Fruit fly (Drosophila melanogaster) whole organism, embryonic: ENCODE data around the gene ClC-a.

ENCODE experiments used
- CG10654 ChIP-seq: fragments of 200-800 bp; sonication (Bioruptor generic); optimal IDR thresholded peaks from 2 replicates; lab custom pipeline; 2016; ENCODE audit warnings: missing biosample characterization, missing genetic modification characterization
- CG12155 ChIP-seq: fragments of 200-800 bp; sonication (Bioruptor generic); optimal IDR thresholded peaks from 3 replicates; lab custom pipeline; 2016; ENCODE audit warnings: missing biosample characterization, missing genetic modification characterization
- CG12219 ChIP-seq: fragments of 200-800 bp; sonication (Bioruptor generic); optimal IDR thresholded peaks from 3 replicates; lab custom pipeline; 2018; ENCODE audit warnings: missing biosample characterization, mild to moderate bottlenecking, missing genetic modification characterization
- CG16779 ChIP-seq: fragments of 200-800 bp; sonication (Bioruptor generic); IDR thresholded peaks from 2 replicates; pipeline ENCODE4 v1.3.6; 2022; ENCODE audit warnings: missing biosample characterization, missing genetic modification characterization
- CG1792 ChIP-seq: fragments of 200-800 bp; sonication (Bioruptor generic); optimal IDR thresholded peaks from 2 replicates; lab custom pipeline; 2016; ENCODE audit warnings: missing biosample characterization, missing genetic modification characterization
- CG18476 ChIP-seq: fragments of 200-800 bp; sonication (Bioruptor generic); optimal IDR thresholded peaks from 2 replicates; lab custom pipeline; 2016; ENCODE audit warnings: missing biosample characterization, mild to moderate bottlenecking, missing genetic modification characterization
- CG30431 ChIP-seq: fragments of 200-800 bp; sonication (Bioruptor generic); optimal IDR thresholded peaks from 2 replicates; lab custom pipeline; 2017; ENCODE audit warnings: missing biosample characterization, missing genetic modification characterization
- CG3065 ChIP-seq: fragments of 200-800 bp; sonication (Bioruptor generic); optimal IDR thresholded peaks from 2 replicates; lab custom pipeline; 2016; ENCODE audit warnings: missing biosample characterization, missing genetic modification characterization
- CG31441 ChIP-seq: fragments of 200-800 bp; sonication (Bioruptor generic); IDR thresholded peaks from 2 replicates; pipeline ENCODE4 v1.3.6; 2022; ENCODE audit warnings: missing biosample characterization, missing genetic modification characterization
- CG4404 ChIP-seq: fragments of 200-800 bp; sonication (Bioruptor generic); IDR thresholded peaks from 2 replicates; pipeline ENCODE4 v1.3.6; 2022; ENCODE audit warnings: missing biosample characterization, missing genetic modification characterization
- CG7786 ChIP-seq: fragments of 200-800 bp; sonication (Bioruptor generic); optimal IDR thresholded peaks from 2 replicates; lab custom pipeline; 2016; ENCODE audit warnings: missing biosample characterization, missing genetic modification characterization
- CG7839 ChIP-seq: fragments of 200-800 bp; sonication (Bioruptor generic); optimal IDR thresholded peaks from 3 replicates; lab custom pipeline; 2018; ENCODE audit warnings: missing biosample characterization, mild to moderate bottlenecking, missing genetic modification characterization, moderate library complexity
- CG8281 ChIP-seq: fragments of 200-800 bp; sonication (Bioruptor generic); optimal IDR thresholded peaks from 2 replicates; lab custom pipeline; 2018; ENCODE audit warnings: missing biosample characterization, mild to moderate bottlenecking, missing genetic modification characterization, moderate library complexity
- CG9437 ChIP-seq: fragments of 200-800 bp; sonication (Bioruptor generic); optimal IDR thresholded peaks from 2 replicates; lab custom pipeline; 2018; ENCODE audit warnings: missing biosample characterization, mild to moderate bottlenecking, missing genetic modification characterization
- CG9817 ChIP-seq: fragments of 200-800 bp; sonication (Bioruptor generic); optimal IDR thresholded peaks from 2 replicates; lab custom pipeline; 2018; ENCODE audit warnings: missing biosample characterization, mild to moderate bottlenecking, missing genetic modification characterization, moderate library complexity
- CG9932 ChIP-seq: fragments of 200-800 bp; sonication (Bioruptor generic); IDR thresholded peaks from 2 replicates; pipeline ENCODE4 v1.3.6; 2022; ENCODE audit warnings: missing biosample characterization, missing genetic modification characterization
- D ChIP-seq, 2 experiments: fragments of 200-800 bp in 1 of 2; fragments of >200 bp in 1 of 2; sonication (Bioruptor generic) in 1 of 2; optimal IDR thresholded peaks; 2 replicates in 1 of 2; 3 replicates in 1 of 2; lab custom pipeline; 2017; ENCODE audit warnings: mild to moderate bottlenecking in 1 of 2, missing biosample characterization in 1 of 2, missing genetic modification characterization in 1 of 2, missing genetic modification reagents in 1 of 2
- D19A ChIP-seq: fragments of 200-800 bp; optimal IDR thresholded peaks from 3 replicates; lab custom pipeline; 2019; ENCODE audit warnings: missing biosample characterization, mild to moderate bottlenecking, missing genetic modification characterization, moderate library complexity
- Drgx ChIP-seq: fragments of 200-800 bp; sonication (Bioruptor generic); IDR thresholded peaks from 2 replicates; pipeline ENCODE4 v1.3.6; 2022; ENCODE audit warnings: missing biosample characterization, missing genetic modification characterization
- Hmx ChIP-seq: fragments of 200-800 bp; sonication (Bioruptor generic); optimal IDR thresholded peaks from 2 replicates; lab custom pipeline; 2016; ENCODE audit warnings: missing biosample characterization, missing genetic modification characterization
- Nf-YC ChIP-seq: fragments of 200-800 bp; optimal IDR thresholded peaks from 3 replicates; lab custom pipeline; 2019; ENCODE audit warnings: missing biosample characterization, mild to moderate bottlenecking, missing genetic modification characterization, moderate library complexity
- Sox102F ChIP-seq: fragments of 200-800 bp; sonication (Bioruptor generic); optimal IDR thresholded peaks from 2 replicates; lab custom pipeline; 2018; ENCODE audit warnings: missing biosample characterization, mild to moderate bottlenecking, missing genetic modification characterization, moderate library complexity
- YL-1 ChIP-seq: fragments of 200-800 bp; sonication (Bioruptor generic); optimal IDR thresholded peaks from 3 replicates; lab custom pipeline; 2017; ENCODE audit warnings: missing biosample characterization, mild to moderate bottlenecking, missing genetic modification characterization
- ato ChIP-seq: fragments of 200-800 bp; sonication (Bioruptor generic); IDR thresholded peaks from 2 replicates; pipeline ENCODE4 v1.3.6; 2022; ENCODE audit warnings: missing biosample characterization, missing genetic modification characterization; ENCODE audit not compliant: partially characterized antibody
- az2 ChIP-seq: fragments of 200-800 bp; sonication (Bioruptor generic); optimal IDR thresholded peaks from 3 replicates; lab custom pipeline; 2016; ENCODE audit warnings: missing biosample characterization, missing genetic modification characterization
- bsh ChIP-seq, 2 experiments: fragments of 200-800 bp; sonication (Bioruptor generic); optimal IDR thresholded peaks; 2 replicates each; lab custom pipeline; 2017 to 2018; ENCODE audit warnings: mild to moderate bottlenecking in 2 of 2, missing biosample characterization in 2 of 2, missing genetic modification characterization in 2 of 2, moderate library complexity in 1 of 2
- chn ChIP-seq: fragments of 200-800 bp; sonication (Bioruptor generic); optimal IDR thresholded peaks from 2 replicates; lab custom pipeline; 2016; ENCODE audit warnings: missing biosample characterization, missing genetic modification characterization
- dmrt11E ChIP-seq: fragments of 200-800 bp; sonication (Bioruptor generic); optimal IDR thresholded peaks from 3 replicates; lab custom pipeline; 2018; ENCODE audit warnings: missing biosample characterization, mild to moderate bottlenecking, missing genetic modification characterization, moderate library complexity
- ewg ChIP-seq: fragments of 200-800 bp; sonication (Bioruptor generic); optimal IDR thresholded peaks from 3 replicates; lab custom pipeline; 2017; ENCODE audit warnings: mild to moderate bottlenecking, missing biosample characterization, missing genetic modification reagents, missing genetic modification characterization
- fd3F ChIP-seq: fragments of 200-800 bp; sonication (Bioruptor generic); optimal IDR thresholded peaks from 2 replicates; lab custom pipeline; 2018; ENCODE audit warnings: missing biosample characterization, mild to moderate bottlenecking, missing genetic modification characterization, moderate library complexity
- fd96Cb ChIP-seq: fragments of 200-800 bp; sonication (Bioruptor generic); optimal IDR thresholded peaks from 2 replicates; lab custom pipeline; 2018; ENCODE audit warnings: missing biosample characterization, mild to moderate bottlenecking, missing genetic modification characterization, moderate library complexity
- fu2 ChIP-seq: fragments of 200-800 bp; sonication (Bioruptor generic); optimal IDR thresholded peaks from 2 replicates; lab custom pipeline; 2016; ENCODE audit warnings: missing biosample characterization, missing genetic modification characterization
- gcm ChIP-seq: fragments of 200-800 bp; sonication (Bioruptor generic); optimal IDR thresholded peaks from 2 replicates; lab custom pipeline; 2019; ENCODE audit warnings: missing biosample characterization, mild to moderate bottlenecking, missing genetic modification characterization, moderate library complexity
- nerfin-1 ChIP-seq: fragments of 200-800 bp; sonication (Bioruptor generic); optimal IDR thresholded peaks from 3 replicates; lab custom pipeline; 2019; ENCODE audit warnings: missing biosample characterization, mild to moderate bottlenecking, missing genetic modification characterization, moderate library complexity
- nmo ChIP-seq: fragments of 200-800 bp; sonication (Bioruptor generic); optimal IDR thresholded peaks from 2 replicates; lab custom pipeline; 2018; ENCODE audit warnings: missing biosample characterization, mild to moderate bottlenecking, missing genetic modification characterization, moderate library complexity
- onecut ChIP-seq: fragments of 200-800 bp; sonication (Bioruptor generic); IDR thresholded peaks from 2 replicates; pipeline ENCODE4 v1.3.6; 2022; ENCODE audit warnings: missing biosample characterization, missing genetic modification characterization
- pan ChIP-seq, 4 experiments: fragments of >200 bp in 3 of 4; fragments of 200-800 bp in 1 of 4; sonication (Bioruptor generic) in 1 of 4; optimal IDR thresholded peaks in 3 of 4; IDR thresholded peaks in 1 of 4; 2 replicates each; pipeline versions ENCODE4 v1.3.6 to Lab custom; 2017 to 2022; ENCODE audit warnings: missing biosample characterization in 2 of 4, missing genetic modification characterization in 2 of 4, mixed read lengths in 1 of 4
- pho ChIP-seq: fragments of 200-800 bp; sonication (Bioruptor generic); optimal IDR thresholded peaks from 2 replicates; lab custom pipeline; 2016; ENCODE audit warnings: missing biosample characterization, missing genetic modification characterization
- prd ChIP-seq, 3 experiments: fragments of >200 bp in 2 of 3; fragments of 200-800 bp in 1 of 3; sonication (Bioruptor generic) in 1 of 3; optimal IDR thresholded peaks in 2 of 3; IDR thresholded peaks in 1 of 3; 2 replicates in 2 of 3; 3 replicates in 1 of 3; pipeline versions ENCODE4 v1.3.6 to Lab custom; 2017 to 2022; ENCODE audit warnings: missing biosample characterization in 1 of 3, missing genetic modification characterization in 1 of 3
- scrt ChIP-seq: fragments of 200-800 bp; sonication (Bioruptor generic); optimal IDR thresholded peaks from 2 replicates; lab custom pipeline; 2018; ENCODE audit warnings: missing biosample characterization, mild to moderate bottlenecking, missing genetic modification characterization, moderate library complexity
- sd ChIP-seq: fragments of 200-800 bp; sonication (Bioruptor generic); optimal IDR thresholded peaks from 3 replicates; lab custom pipeline; 2018; ENCODE audit warnings: missing biosample characterization, mild to moderate bottlenecking, missing genetic modification characterization, moderate library complexity
- sens ChIP-seq: fragments of 200-800 bp; sonication (Bioruptor generic); peaks from one replicate; lab custom pipeline; 2016; ENCODE audit warnings: missing biosample characterization, missing genetic modification characterization
- slbo ChIP-seq: fragments of 200-800 bp; sonication (Bioruptor generic); IDR thresholded peaks from 2 replicates; pipeline ENCODE4 v1.3.6; 2022; ENCODE audit warnings: missing biosample characterization, missing genetic modification characterization
- ssp ChIP-seq: fragments of 200-800 bp; sonication (Bioruptor generic); IDR thresholded peaks from 2 replicates; pipeline ENCODE4 v1.3.6; 2022; ENCODE audit warnings: missing biosample characterization, missing genetic modification characterization
- stc ChIP-seq: fragments of 200-800 bp; sonication (Bioruptor generic); IDR thresholded peaks from 2 replicates; pipeline ENCODE4 v1.3.6; 2022; ENCODE audit warnings: missing biosample characterization, missing genetic modification characterization
- sug ChIP-seq: fragments of 200-800 bp; optimal IDR thresholded peaks from 2 replicates; lab custom pipeline; 2019; ENCODE audit warnings: missing biosample characterization, mild to moderate bottlenecking, missing genetic modification characterization, moderate library complexity
- tio ChIP-seq: fragments of 200-800 bp; sonication (Bioruptor generic); optimal IDR thresholded peaks from 2 replicates; lab custom pipeline; 2017; ENCODE audit warnings: missing biosample characterization, missing genetic modification characterization, inconsistent platforms
- trem ChIP-seq: fragments of 200-800 bp; optimal IDR thresholded peaks from 3 replicates; lab custom pipeline; 2019; ENCODE audit warnings: missing biosample characterization, mild to moderate bottlenecking, missing genetic modification characterization, moderate library complexity
- wor ChIP-seq: fragments of 200-800 bp; sonication (Bioruptor generic); IDR thresholded peaks from 2 replicates; pipeline ENCODE4 v1.3.6; 2022; ENCODE audit warnings: missing biosample characterization, missing genetic modification characterization

The ClC-a gene

DNA sequence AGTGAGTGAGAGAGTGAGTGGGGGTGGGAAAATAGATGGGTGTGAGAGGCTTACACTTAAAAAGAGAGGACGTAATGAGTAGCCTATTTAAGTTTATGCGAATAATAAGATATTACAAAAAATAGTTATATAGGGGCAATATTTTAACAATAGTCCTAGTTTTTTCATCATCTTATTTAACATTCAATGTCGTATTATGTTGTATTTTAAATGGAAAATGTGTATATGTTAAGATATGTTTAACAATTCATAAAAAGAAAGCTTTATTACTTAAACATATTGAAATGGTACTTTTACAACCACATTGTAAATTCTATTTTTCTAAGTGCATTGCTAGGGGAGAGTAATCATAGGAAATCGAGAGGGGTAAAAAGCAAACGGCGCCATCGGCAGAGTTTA, 39.0 kb downstream of the ClC-a start (continued):
- TF ChIP-seq CG9817 (peak; percentile 63), CG9437 (peak; percentile 64), trem (tag; lab: Kevin White, UChicago) (peak; percentile 65), dmrt11E (peak; percentile 88), D (optimal IDR thresholded peaks at IDR 0.05; lab: Kevin White, UChicago) (no peak), D (GFP tag; optimal IDR thresholded peaks at IDR 0.05; lab: Kevin White, UChicago) (peak; percentile 74), pho (GFP tag; lab: Kevin White, UChicago) (peak; percentile 5), chn (GFP tag; lab: Kevin White, UChicago) (no peak), CG7839 (tag; lab: Kevin White, UChicago) (peak; percentile 86), CG10654 (GFP tag; lab: Kevin White, UChicago) (peak; percentile 33), onecut (peak; percentile 4; the same call in 1 of the 2 replicates), tio (GFP tag; lab: Kevin White, UChicago) (peak; percentile 45), prd (optimal IDR thresholded peaks at IDR 0.05; lab: Kevin White, UChicago) (no peak), prd (GFP tag; IDR thresholded peaks at IDR 0.05; lab: Robert Waterston, UW) (peak; percentile 59), nmo (GFP tag; lab: Kevin White, UChicago) (peak; percentile 86), YL-1 (GFP tag; lab: Kevin White, UChicago) (peak; percentile 24), CG3065 (peak; percentile 20), wor (GFP tag; lab: Robert Waterston, UW) (0 out of 2 replicates have a peak, but pooled peaks have one; percentile 23), CG12155 (GFP tag; lab: Kevin White, UChicago) (peak; percentile 22), CG31441 (peak; percentile 82), sens (GFP tag; lab: Kevin White, UChicago) (peak; percentile 89), CG12219 (GFP tag; lab: Kevin White, UChicago) (peak; percentile 2), ato (GFP tag; lab: Robert Waterston, UW) (no peak), fu2 (GFP tag; lab: Kevin White, UChicago) (no peak), CG30431 (no peak), gcm (peak; percentile 65), stc (GFP tag; lab: Robert Waterston, UW) (peak; percentile 56), sug (tag; lab: Kevin White, UChicago) (peak; percentile 73), CG9932 (peak; percentile 38; the same call in 1 of the 2 replicates), Nf-YC (tag; lab: Kevin White, UChicago) (peak; percentile 68), az2 (GFP tag; lab: Kevin White, UChicago) (peak; percentile 62), ewg (GFP tag; lab: Kevin White, UChicago) (peak; percentile 26), CG16779 (GFP tag; lab: Robert Waterston, UW) (no peak), Drgx (no peak), CG7786 (GFP tag; lab: Kevin White, UChicago) (peak; percentile 30), CG18476 (peak; percentile 41), D19A (tag; lab: Kevin White, UChicago) (peak; percentile 80), fd3F (GFP tag; lab: Kevin White, UChicago) (peak; percentile 66), CG4404 (GFP tag; lab: Robert Waterston, UW) (peak; percentile 39; the same call in 1 of the 2 replicates), sd (tag; lab: Kevin White, UChicago) (peak; percentile 4), slbo (GFP tag; lab: Robert Waterston, UW) (peak; percentile 73), pan (optimal IDR thresholded peaks at IDR 0.05; lab: Kevin White, UChicago) (no peak), pan (GFP tag; optimal IDR thresholded peaks at IDR 0.05 in 1 of 2, IDR thresholded peaks at IDR 0.05 in 1 of 2) (peak in 1 of 2 experiments; percentile 60), bsh (GFP tag; optimal IDR thresholded peaks at IDR 0.05; lab: Kevin White, UChicago) (peak in 1 of 2 experiments; percentile 83), Sox102F (GFP tag; lab: Kevin White, UChicago) (peak; percentile 74), CG1792 (GFP tag; lab: Kevin White, UChicago) (peak; percentile 30), nerfin-1 (tag; lab: Kevin White, UChicago) (no peak), CG8281 (peak; percentile 49), scrt (peak; percentile 66), ssp (peak; percentile 11; the same call in 1 of the 2 replicates), Hmx (GFP tag; lab: Kevin White, UChicago) (no peak), fd96Cb (tag; lab: Kevin White, UChicago) (peak; percentile 78)
